Worm (Caenorhabditis elegans) whole organism, young adult: ENCODE data around the gene srd-28.

Experiments used
- ama-1 ChIP-seq, 3 experiments: fragments of 150-350 bp in 1 of 3; sonication (generic microtip) in 2 of 3; optimal IDR thresholded peaks; 2 replicates each; lab custom pipeline; 2014 to 2018; ENCODE audit warnings: missing biosample characterization in 2 of 3, missing genetic modification characterization in 2 of 3, missing genetic modification reagents in 2 of 3
- bed-2 ChIP-seq: fragments of 200-800 bp; sonication (Bioruptor generic); IDR thresholded peaks from 2 replicates; pipeline ENCODE4 v1.3.6; 2022; ENCODE audit warnings: missing genetic modification reagents, missing genetic modification characterization, missing compliant biosample characterization
- him-1 ChIP-seq: sonication (generic microtip); optimal IDR thresholded peaks from 2 replicates; lab custom pipeline; 2016; ENCODE audit warnings: missing genotype, missing genetic modification reagents, missing genetic modification characterization, missing compliant biosample characterization
- pha-4 ChIP-seq: fragments of 150-350 bp; sonication (generic microtip); optimal IDR thresholded peaks from 2 replicates; lab custom pipeline; 2014; ENCODE audit warnings: missing biosample characterization, missing genetic modification reagents, missing genetic modification characterization
- sdz-38 ChIP-seq: sonication (generic microtip); optimal IDR thresholded peaks from 2 replicates; lab custom pipeline; 2016; ENCODE audit warnings: missing genotype, missing genetic modification characterization, missing compliant biosample characterization

DNA sequence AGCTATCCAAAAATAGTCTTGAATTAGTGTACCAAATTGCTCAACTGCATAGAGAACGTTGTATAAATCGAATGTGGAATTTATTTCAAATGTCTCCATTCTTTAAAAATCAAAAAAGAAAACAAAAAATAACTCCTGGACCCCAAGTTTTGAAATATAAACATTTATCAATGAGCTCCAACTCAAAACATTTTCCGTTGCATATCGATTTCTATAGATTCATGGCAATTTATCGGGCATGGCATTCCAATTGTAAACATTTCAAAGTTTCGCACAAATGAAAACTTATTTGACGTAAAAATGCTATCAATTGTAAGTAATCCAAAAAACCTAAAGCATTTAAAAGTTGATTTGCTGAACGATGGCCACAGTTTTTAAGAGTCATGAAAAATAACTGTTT, 11.9 kb upstream of the srd-28 start, which contains the start of gene srw-12:
- TF ChIP-seq ama-1 (optimal IDR thresholded peaks at IDR 0.05; lab: Kevin White, UChicago) (no peak), ama-1 (GFP tag; optimal IDR thresholded peaks at IDR 0.05; lab: Kevin White, UChicago) (no peak), pha-4 (tag; lab: Kevin White, UChicago) (no peak), bed-2 (GFP tag; lab: Robert Waterston, UW) (no peak), sdz-38 (tag; lab: Kevin White, UChicago) (no peak), him-1 (tag; lab: Kevin White, UChicago) (no peak)
